Fruit fly (Drosophila melanogaster) whole organism, wandering third instar larva: ENCODE data around the gene CG11842.
A peak's percentile ranks its signal among the peaks of the same experiment; 100 is the strongest.

ENCODE experiments used
- Abd-B ChIP-seq: fragments of >200 bp; optimal IDR thresholded peaks from 2 replicates; lab custom pipeline; 2017; ENCODE audit warnings: missing biosample characterization, missing genetic modification characterization
- CG32264 ChIP-seq: fragments of 200-800 bp; sonication (Bioruptor generic); optimal IDR thresholded peaks from 2 replicates; lab custom pipeline; 2016; ENCODE audit warnings: missing biosample characterization, missing genetic modification characterization
- CG9705 ChIP-seq: fragments of 200-800 bp; sonication (Bioruptor generic); optimal IDR thresholded peaks from 2 replicates; lab custom pipeline; 2018; ENCODE audit warnings: missing biosample characterization, mild to moderate bottlenecking, missing genetic modification characterization
- CrebA ChIP-seq: fragments of 200-800 bp; sonication (Bioruptor generic); optimal IDR thresholded peaks from 2 replicates; lab custom pipeline; 2016; ENCODE audit warnings: missing biosample characterization, mild to moderate bottlenecking, missing genetic modification characterization, borderline replicate concordance
- Dfd ChIP-seq: fragments of >200 bp; optimal IDR thresholded peaks from 2 replicates; lab custom pipeline; 2017; ENCODE audit warnings: missing biosample characterization, missing genetic modification characterization
- Dif ChIP-seq: fragments of 200-275, 200-300 bp; sonication (Bioruptor generic); optimal IDR thresholded peaks from 2 replicates; lab custom pipeline; 2018; ENCODE audit warnings: missing biosample characterization, missing genetic modification characterization; ENCODE audit not compliant: partially characterized antibody
- GATAd ChIP-seq: sonication (Bioruptor generic); optimal IDR thresholded peaks from 2 replicates; lab custom pipeline; 2016; ENCODE audit warnings: missing biosample characterization, missing genetic modification characterization
- HLH106 ChIP-seq: fragments of 200-800 bp; optimal IDR thresholded peaks from 3 replicates; lab custom pipeline; 2019; ENCODE audit warnings: missing biosample characterization, mild to moderate bottlenecking, missing genetic modification characterization, moderate library complexity
- Hnf4 ChIP-seq: fragments of 200-800 bp; sonication (Bioruptor generic); optimal IDR thresholded peaks from 2 replicates; lab custom pipeline; 2016; ENCODE audit warnings: missing biosample characterization, mild to moderate bottlenecking, missing genetic modification characterization
- Hr78 ChIP-seq: fragments of >200 bp; optimal IDR thresholded peaks from 2 replicates; lab custom pipeline; 2017; ENCODE audit warnings: missing biosample characterization, missing genetic modification characterization
- Hr83 ChIP-seq: fragments of 200-300 bp; sonication (Bioruptor generic); optimal IDR thresholded peaks from 2 replicates; lab custom pipeline; 2016; ENCODE audit warnings: missing biosample characterization, mild to moderate bottlenecking, missing genetic modification characterization, moderate library complexity; ENCODE audit not compliant: poor library complexity, severe bottlenecking
- Jra ChIP-seq: sonication (Bioruptor generic); optimal IDR thresholded peaks from 2 replicates; lab custom pipeline; 2016; ENCODE audit warnings: missing biosample characterization, missing genetic modification characterization
- Mio ChIP-seq: sonication (Bioruptor generic); optimal IDR thresholded peaks from 2 replicates; lab custom pipeline; 2016; ENCODE audit warnings: missing biosample characterization, missing genetic modification characterization
- Myc ChIP-seq: fragments of >200 bp; optimal IDR thresholded peaks from 2 replicates; lab custom pipeline; 2017
- N ChIP-seq: fragments of >200 bp; optimal IDR thresholded peaks from 2 replicates; lab custom pipeline; 2018; ENCODE audit warnings: missing biosample characterization, missing external identifiers, missing genetic modification characterization
- OdsH ChIP-seq: fragments of 200-800 bp; sonication (Bioruptor generic); optimal IDR thresholded peaks from 2 replicates; lab custom pipeline; 2016; ENCODE audit warnings: missing biosample characterization, mild to moderate bottlenecking, missing genetic modification characterization
- Rel ChIP-seq, 2 experiments: fragments of 200-800 bp; sonication (Bioruptor generic) in 1 of 2; optimal IDR thresholded peaks; 2 replicates in 1 of 2; 3 replicates in 1 of 2; lab custom pipeline; 2016 to 2019; ENCODE audit warnings: mild to moderate bottlenecking in 2 of 2, missing biosample characterization in 2 of 2, missing genetic modification characterization in 2 of 2, moderate library complexity in 1 of 2
- Sp1 ChIP-seq: fragments of 200-800 bp; sonication (Bioruptor generic); optimal IDR thresholded peaks from 3 replicates; lab custom pipeline; 2019; ENCODE audit warnings: missing biosample characterization, mild to moderate bottlenecking, missing genetic modification characterization, moderate library complexity
- Vsx2 ChIP-seq: fragments of 200-300, 225-300 bp; sonication (Bioruptor generic); optimal IDR thresholded peaks from 2 replicates; lab custom pipeline; 2018; ENCODE audit warnings: missing biosample characterization, missing genetic modification characterization; ENCODE audit not compliant: partially characterized antibody
- br ChIP-seq: fragments of 200-800 bp; sonication (Bioruptor generic); optimal IDR thresholded peaks from 2 replicates; lab custom pipeline; 2016; ENCODE audit warnings: missing biosample characterization, missing genetic modification characterization
- brk ChIP-seq: fragments of 200-800 bp; sonication (Bioruptor generic); optimal IDR thresholded peaks from 2 replicates; lab custom pipeline; 2016; ENCODE audit warnings: missing biosample characterization, mild to moderate bottlenecking, missing genetic modification characterization
- dl ChIP-seq, 2 experiments: fragments of 175-275, 200-275 bp in 1 of 2; fragments of 200-275 bp in 1 of 2; sonication (Bioruptor generic); optimal IDR thresholded peaks; lab custom pipeline; 2018; ENCODE audit warnings: mild to moderate bottlenecking in 2 of 2, missing biosample characterization in 2 of 2, missing genetic modification characterization in 2 of 2, moderate library complexity in 2 of 2; ENCODE audit not compliant: partially characterized antibody in 2 of 2, insufficient read depth in 1 of 2
- dmrt93B ChIP-seq: fragments of 200-800 bp; sonication (Bioruptor generic); optimal IDR thresholded peaks from 2 replicates; lab custom pipeline; 2018; ENCODE audit warnings: missing biosample characterization, mild to moderate bottlenecking, missing genetic modification characterization
- dsf ChIP-seq: sonication (Bioruptor generic); optimal IDR thresholded peaks from 2 replicates; lab custom pipeline; 2016; ENCODE audit warnings: missing biosample characterization, missing genetic modification characterization, borderline replicate concordance
- ey ChIP-seq: fragments of 200-800 bp; sonication (Bioruptor generic); optimal IDR thresholded peaks from 2 replicates; lab custom pipeline; 2016; ENCODE audit warnings: missing biosample characterization, missing genetic modification characterization
- foxo ChIP-seq, 2 experiments: fragments of 200-800 bp; sonication (Bioruptor generic); optimal IDR thresholded peaks; 2 replicates in 1 of 2; 3 replicates in 1 of 2; lab custom pipeline; 2016 to 2017; ENCODE audit warnings: missing biosample characterization in 2 of 2, missing genetic modification characterization in 2 of 2
- fru ChIP-seq: fragments of 200-800 bp; sonication (Bioruptor generic); optimal IDR thresholded peaks from 3 replicates; lab custom pipeline; 2016; ENCODE audit warnings: missing biosample characterization, mild to moderate bottlenecking, missing genetic modification characterization
- h ChIP-seq: fragments of 200-800 bp; sonication (Bioruptor generic); optimal IDR thresholded peaks from 3 replicates; lab custom pipeline; 2016; ENCODE audit warnings: missing biosample characterization, mild to moderate bottlenecking, missing genetic modification characterization
- jim ChIP-seq: fragments of 175-275, 200-325 bp; sonication (Bioruptor generic); optimal IDR thresholded peaks from 2 replicates; lab custom pipeline; 2016; ENCODE audit warnings: missing biosample characterization, mild to moderate bottlenecking, missing genetic modification characterization
- lola ChIP-seq: fragments of >200 bp; optimal IDR thresholded peaks from 2 replicates; lab custom pipeline; 2017; ENCODE audit warnings: missing biosample characterization, missing genetic modification characterization
- pan ChIP-seq: fragments of >200 bp; optimal IDR thresholded peaks from 2 replicates; lab custom pipeline; 2017
- psq ChIP-seq: fragments of 200-800 bp; sonication (Bioruptor generic); optimal IDR thresholded peaks from 3 replicates; lab custom pipeline; 2017; ENCODE audit warnings: missing biosample characterization, mild to moderate bottlenecking, missing genetic modification characterization, moderate library complexity
- rgr ChIP-seq: fragments of 200-800 bp; sonication (Bioruptor generic); optimal IDR thresholded peaks from 3 replicates; lab custom pipeline; 2016; ENCODE audit warnings: missing biosample characterization, mild to moderate bottlenecking, missing genetic modification characterization
- sage ChIP-seq: fragments of 200-800 bp; sonication (Bioruptor generic); optimal IDR thresholded peaks from 2 replicates; lab custom pipeline; 2016; ENCODE audit warnings: missing biosample characterization, mild to moderate bottlenecking, missing genetic modification characterization
- sv ChIP-seq: fragments of 200-800 bp; sonication (Bioruptor generic); optimal IDR thresholded peaks from 3 replicates; lab custom pipeline; 2016; ENCODE audit warnings: missing biosample characterization, missing genetic modification characterization
- tai ChIP-seq: sonication (Bioruptor generic); optimal IDR thresholded peaks from 2 replicates; lab custom pipeline; 2016; ENCODE audit warnings: missing biosample characterization, missing genetic modification characterization
- usp ChIP-seq: fragments of >200 bp; optimal IDR thresholded peaks from 2 replicates; lab custom pipeline; 2017; ENCODE audit warnings: missing biosample characterization, missing genetic modification characterization
- woc ChIP-seq: sonication (Bioruptor generic); optimal IDR thresholded peaks from 2 replicates; lab custom pipeline; 2016; ENCODE audit warnings: missing biosample characterization, mild to moderate bottlenecking, missing genetic modification characterization

Gene CG11842

dm6 chr3R:29066285-29066684 is 13.8 kb downstream of the CG11842 start:
- TF ChIP-seq h (GFP tag; lab: Kevin White, UChicago) = no peak
- TF ChIP-seq Rel (GFP tag; optimal IDR thresholded peaks at IDR 0.05; lab: Kevin White, UChicago) = no peak
- no peak for TF ChIP-seq Rel (tag; optimal IDR thresholded peaks at IDR 0.05; lab: Kevin White, UChicago)
- TF ChIP-seq N (GFP tag; lab: Kevin White, UChicago) = no peak
- no peak for TF ChIP-seq Dfd (GFP tag; lab: Kevin White, UChicago)
- TF ChIP-seq HLH106 (tag; lab: Kevin White, UChicago) = no peak
- no peak for TF ChIP-seq Abd-B (GFP tag; lab: Kevin White, UChicago)
- no peak for TF ChIP-seq dsf (GFP tag; lab: Kevin White, UChicago)
- no peak for TF ChIP-seq CG9705
- TF ChIP-seq GATAd (GFP tag; lab: Kevin White, UChicago) = no peak
- no peak for TF ChIP-seq dl (GFP tag; optimal IDR thresholded peaks at IDR 0.05; lab: Kevin White, UChicago; ENCODE audit: insufficient read depth in 1 of 2, partially characterized antibody in 2 of 2)
- TF ChIP-seq usp (GFP tag; lab: Kevin White, UChicago) = no peak
- TF ChIP-seq brk (GFP tag; lab: Kevin White, UChicago) = no peak
- TF ChIP-seq tai = no peak
- no peak for TF ChIP-seq Dif
- TF ChIP-seq ey = no peak

- TF ChIP-seq h (GFP tag; lab: Kevin White, UChicago) (peak; percentile 34), Rel (GFP tag; optimal IDR thresholded peaks at IDR 0.05; lab: Kevin White, UChicago) (no peak), Rel (tag; optimal IDR thresholded peaks at IDR 0.05; lab: Kevin White, UChicago) (peak; percentile 29), dsf (GFP tag; lab: Kevin White, UChicago) (no peak), Dif (no peak), tai (no peak), Sp1 (GFP tag; lab: Kevin White, UChicago) (peak; percentile 9), OdsH (GFP tag; lab: Kevin White, UChicago) (no peak), sage (GFP tag; lab: Kevin White, UChicago) (no peak), fru (GFP tag; lab: Kevin White, UChicago) (peak; percentile 28)
- TF ChIP-seq, all 38 proteins: peak for 4
Measured at dm6 chr3R:29067091-29067490, 14.6 kb downstream of the CG11842 start.

- TF ChIP-seq HLH106 (tag; lab: Kevin White, UChicago) = peak; percentile 54
- no peak for TF ChIP-seq Myc
- no peak for TF ChIP-seq CrebA (GFP tag; lab: Kevin White, UChicago)
- peak; percentile 55 for TF ChIP-seq h (GFP tag; lab: Kevin White, UChicago)
- no peak for TF ChIP-seq usp (GFP tag; lab: Kevin White, UChicago)
- peak; percentile 4 for TF ChIP-seq Rel (GFP tag; optimal IDR thresholded peaks at IDR 0.05; lab: Kevin White, UChicago)
- TF ChIP-seq Rel (tag; optimal IDR thresholded peaks at IDR 0.05; lab: Kevin White, UChicago) = no peak
- peak; percentile 25 for TF ChIP-seq woc (GFP tag; lab: Kevin White, UChicago)
- no peak for TF ChIP-seq jim (GFP tag; lab: Kevin White, UChicago)
- no peak for TF ChIP-seq sv (GFP tag; lab: Kevin White, UChicago)
- peak; percentile 1 for TF ChIP-seq br (GFP tag; lab: Kevin White, UChicago)
- TF ChIP-seq Dif = no peak
- peak; percentile 68 for TF ChIP-seq ey
- peak; percentile 32 for TF ChIP-seq Sp1 (GFP tag; lab: Kevin White, UChicago)
- TF ChIP-seq tai = no peak
- no peak for TF ChIP-seq Hr78 (GFP tag; lab: Kevin White, UChicago)
- peak; percentile 30 for TF ChIP-seq OdsH (GFP tag; lab: Kevin White, UChicago)
- peak; percentile 20 for TF ChIP-seq rgr (GFP tag; lab: Kevin White, UChicago)
- TF ChIP-seq sage (GFP tag; lab: Kevin White, UChicago) = no peak
- TF ChIP-seq dmrt93B (GFP tag; lab: Kevin White, UChicago) = no peak
- TF ChIP-seq Hnf4 (GFP tag; lab: Kevin White, UChicago) = peak; percentile 14
- no peak for TF ChIP-seq dl (GFP tag; optimal IDR thresholded peaks at IDR 0.05; lab: Kevin White, UChicago; ENCODE audit: insufficient read depth in 1 of 2, partially characterized antibody in 2 of 2)
- no peak for TF ChIP-seq CG9705
- TF ChIP-seq CG32264 (GFP tag; lab: Kevin White, UChicago) = no peak
- no peak for TF ChIP-seq psq (GFP tag; lab: Kevin White, UChicago)
- no peak for TF ChIP-seq N (GFP tag; lab: Kevin White, UChicago)
- no peak for TF ChIP-seq Dfd (GFP tag; lab: Kevin White, UChicago)
- TF ChIP-seq foxo (GFP tag; optimal IDR thresholded peaks at IDR 0.05; lab: Kevin White, UChicago) = peak in 1 of 2 experiments; percentile 63
- no peak for TF ChIP-seq Mio (GFP tag; lab: Kevin White, UChicago)
- no peak for TF ChIP-seq Jra (GFP tag; lab: Kevin White, UChicago)
- TF ChIP-seq Abd-B (GFP tag; lab: Kevin White, UChicago) = no peak
- no peak for TF ChIP-seq Hr83
- peak; percentile 42 for TF ChIP-seq fru (GFP tag; lab: Kevin White, UChicago)
- no peak for TF ChIP-seq pan (lab: Kevin White, UChicago)
- no peak for TF ChIP-seq lola (GFP tag; lab: Kevin White, UChicago)
- no peak for TF ChIP-seq dsf (GFP tag; lab: Kevin White, UChicago)
- no peak for TF ChIP-seq GATAd (GFP tag; lab: Kevin White, UChicago)
- no peak for TF ChIP-seq Vsx2 (GFP tag; lab: Kevin White, UChicago)
- no peak for TF ChIP-seq brk (GFP tag; lab: Kevin White, UChicago)
Measured at dm6 chr3R:29068430-29069207, 16.1 kb downstream of the CG11842 start.
